Worm (Caenorhabditis elegans): Measurements from ENCODE around the gene C06A1.6.
A peak's percentile ranks its signal among the peaks of the same experiment; 100 is the strongest.

Gene C06A1.6

ce11 chrII:10563368-10563767 is 1.1 kb downstream of the C06A1.6 start, which contains the start of gene cdc-48.1 (continued):
- TF ChIP-seq Y53G8AR.9 (GFP tag; conservative IDR thresholded peaks at IDR 0.05) (peak; percentile 100), ztf-3 (GFP tag; optimal IDR thresholded peaks at IDR 0.05) (peak; percentile 96), attf-3 (GFP tag; conservative IDR thresholded peaks at IDR 0.05) (peak; percentile 94), T07F8.4 (tag; optimal IDR thresholded peaks at IDR 0.05) (peak; percentile 90), gei-17 (GFP tag; optimal IDR thresholded peaks at IDR 0.05) (peak; percentile 91), cebp-1 (GFP tag; IDR thresholded peaks at IDR 0.05) (peak; percentile 94), cebp-1 (tag; optimal IDR thresholded peaks at IDR 0.05) (peak; percentile 98), xnd-1 (tag; optimal IDR thresholded peaks at IDR 0.05) (peak; percentile 87), bed-2 (GFP tag; IDR thresholded peaks at IDR 0.05) (peak; percentile 95), aptf-3 (GFP tag; IDR thresholded peaks at IDR 0.05) (0 out of 2 replicates have a peak, but pooled peaks have one; percentile 69), unc-62 (GFP tag; optimal IDR thresholded peaks at IDR 0.05) (peak; percentile 98), madf-8 (GFP tag; conservative IDR thresholded peaks at IDR 0.05) (peak; percentile 94), ceh-40 (GFP tag; IDR thresholded peaks at IDR 0.05) (peak; percentile 94), atf-7 (tag; optimal IDR thresholded peaks at IDR 0.05) (peak; percentile 99), Y95B8A.8 (GFP tag; IDR thresholded peaks at IDR 0.05) (peak; percentile 100), madf-3 (GFP tag; IDR thresholded peaks at IDR 0.05) (peak; percentile 98), hsf-1 (GFP tag; IDR thresholded peaks at IDR 0.05) (peak; percentile 94), ztf-18 (tag; optimal IDR thresholded peaks at IDR 0.05) (peak; percentile 89), hmg-20 (GFP tag; IDR thresholded peaks at IDR 0.05) (peak; percentile 95), attf-5 (GFP tag; optimal IDR thresholded peaks at IDR 0.05) (peak; percentile 100), nhr-90 (tag; optimal IDR thresholded peaks at IDR 0.05) (peak; percentile 97), hmg-1.2 (GFP tag; IDR thresholded peaks at IDR 0.05) (peak; percentile 94), ztf-6 (GFP tag; IDR thresholded peaks at IDR 0.05) (peak; percentile 99), F49E8.2 (tag; optimal IDR thresholded peaks at IDR 0.05; ENCODE audit: insufficient read depth) (peak; percentile 99), rec-8 (tag; optimal IDR thresholded peaks at IDR 0.05) (peak; percentile 86 to 87), dpl-1 (GFP tag; optimal IDR thresholded peaks at IDR 0.05) (peak; percentile 100), Y53F4B.3 (GFP tag; IDR thresholded peaks at IDR 0.05) (peak; percentile 94), madf-6 (GFP tag; IDR thresholded peaks at IDR 0.05) (peak; percentile 99), B0336.3 (GFP tag; IDR thresholded peaks at IDR 0.05) (peak; percentile 98), sea-2 (GFP tag; IDR thresholded peaks at IDR 0.05) (peak; percentile 83; the same call in 1 of the 2 replicates), F39B2.1 (GFP tag; IDR thresholded peaks at IDR 0.05) (peak; percentile 94), tbp1 (GFP tag; optimal IDR thresholded peaks at IDR 0.05) (peak; percentile 83), nfya-1 (tag; optimal IDR thresholded peaks at IDR 0.05; ENCODE audit: borderline replicate concordance, insufficient read depth) (no peak), ZK185.1 (tag; optimal IDR thresholded peaks at IDR 0.05; ENCODE audit: poor library complexity, severe bottlenecking) (peak; percentile 99)

ce11 chrII:10559671-10560184 is 4.8 kb downstream of the C06A1.6 start:
- TF ChIP-seq hrde-1 (tag; optimal IDR thresholded peaks at IDR 0.05; ENCODE audit: borderline replicate concordance) = peak; percentile 54
- peak; percentile 53 for TF ChIP-seq hsf-1 (GFP tag; IDR thresholded peaks at IDR 0.05)
- peak; percentile 81 for TF ChIP-seq F49E8.2 (tag; optimal IDR thresholded peaks at IDR 0.05; ENCODE audit: insufficient read depth)
- peak; percentile 62 for TF ChIP-seq zim-3 (tag; optimal IDR thresholded peaks at IDR 0.05)
- TF ChIP-seq aptf-3 (GFP tag; IDR thresholded peaks at IDR 0.05) = no peak
- TF ChIP-seq bed-2 (GFP tag; IDR thresholded peaks at IDR 0.05) = no peak
- TF ChIP-seq rec-8 (tag; optimal IDR thresholded peaks at IDR 0.05) = no peak
- TF ChIP-seq ceh-27 (GFP tag; optimal IDR thresholded peaks at IDR 0.05) = peak; percentile 1
- TF ChIP-seq snpc-1.3 (tag; optimal IDR thresholded peaks at IDR 0.05; ENCODE audit: insufficient read depth) = peak; percentile 11
- TF ChIP-seq dox-1 (GFP tag; IDR thresholded peaks at IDR 0.05) = no peak
- TF ChIP-seq hlh-26 (GFP tag; conservative IDR thresholded peaks at IDR 0.05) = no peak
- TF ChIP-seq nhr-90 (tag; optimal IDR thresholded peaks at IDR 0.05) = peak; percentile 4
- TF ChIP-seq ztf-28 (GFP tag; IDR thresholded peaks at IDR 0.05) = no peak
- TF ChIP-seq attf-6 (GFP tag; IDR thresholded peaks at IDR 0.05) = 0 out of 2 replicates have a peak, but pooled peaks have one; percentile 10
- peak; percentile 31; the same call in 1 of the 2 replicates for TF ChIP-seq B0336.3 (GFP tag; IDR thresholded peaks at IDR 0.05)
- TF ChIP-seq gei-17 (GFP tag; optimal IDR thresholded peaks at IDR 0.05) = no peak
- peak in 1 of 3 experiments; percentile 41 for TF ChIP-seq lin-35 (GFP tag; optimal IDR thresholded peaks at IDR 0.05)
- TF ChIP-seq tbp1 (GFP tag; optimal IDR thresholded peaks at IDR 0.05) = peak; percentile 9
- TF ChIP-seq snpc-3.4 (tag; optimal IDR thresholded peaks at IDR 0.05) = peak; percentile 81
- peak; percentile 47 for TF ChIP-seq die-1 (tag; optimal IDR thresholded peaks at IDR 0.05)

All from whole organism, young adult.